Worm (Caenorhabditis elegans) whole organism, L2 larva: Measurements from ENCODE around the gene nep-10.

ENCODE experiments used
- C34F6.9 ChIP-seq: fragments of 150-350 bp; optimal IDR thresholded peaks from 2 replicates; lab custom pipeline; 2014; ENCODE audit warnings: missing biosample characterization, missing genetic modification characterization
- F13H6.1 ChIP-seq: sonication (generic microtip); optimal IDR thresholded peaks from 2 replicates; lab custom pipeline; 2016; ENCODE audit warnings: missing genetic modification characterization, missing compliant biosample characterization
- R02D3.7 ChIP-seq: fragments of 150-350 bp; optimal IDR thresholded peaks from 2 replicates; lab custom pipeline; 2014; ENCODE audit warnings: missing biosample characterization, missing genetic modification characterization
- Y55F3AM.14 ChIP-seq: fragments of 200-800 bp; sonication (Bioruptor generic); optimal IDR thresholded peaks from 2 replicates; lab custom pipeline; 2018; ENCODE audit warnings: mild to moderate bottlenecking, missing genetic modification characterization, missing compliant biosample characterization
- ZK546.5 ChIP-seq: sonication (generic microtip); optimal IDR thresholded peaks from 2 replicates; lab custom pipeline; 2017; ENCODE audit warnings: missing biosample characterization, missing genetic modification characterization
- alr-1 ChIP-seq: fragments of 150-350 bp; optimal IDR thresholded peaks from 2 replicates; lab custom pipeline; 2014; ENCODE audit warnings: missing biosample characterization, missing genetic modification characterization
- aly-2 ChIP-seq: fragments of 150-350 bp; optimal IDR thresholded peaks from 2 replicates; lab custom pipeline; 2014; ENCODE audit warnings: missing biosample characterization, missing genetic modification characterization
- ama-1 ChIP-seq: fragments of 150-350 bp; optimal IDR thresholded peaks from 2 replicates; lab custom pipeline; 2018; ENCODE audit warnings: inconsistent platforms
- ceh-16 ChIP-seq: fragments of 150-350 bp; optimal IDR thresholded peaks from 2 replicates; lab custom pipeline; 2014; ENCODE audit warnings: missing biosample characterization, missing genetic modification characterization
- dmd-4 ChIP-seq: sonication (generic microtip); optimal IDR thresholded peaks from 2 replicates; lab custom pipeline; 2017; ENCODE audit warnings: missing biosample characterization, missing genetic modification characterization
- elt-1 ChIP-seq: fragments of 150-350 bp; optimal IDR thresholded peaks from 2 replicates; lab custom pipeline; 2014; ENCODE audit warnings: missing biosample characterization, missing genetic modification characterization
- gmeb-1 ChIP-seq: fragments of 150-350 bp; optimal IDR thresholded peaks from 2 replicates; lab custom pipeline; 2014; ENCODE audit warnings: missing biosample characterization, missing genetic modification characterization
- lin-13 ChIP-seq: fragments of 150-350 bp; optimal IDR thresholded peaks from 2 replicates; lab custom pipeline; 2014; ENCODE audit warnings: missing biosample characterization, missing genetic modification reagents, missing genetic modification characterization
- lin-39 ChIP-seq: fragments of 150-350 bp; optimal IDR thresholded peaks from 2 replicates; lab custom pipeline; 2014; ENCODE audit warnings: missing biosample characterization, missing genetic modification reagents, missing genetic modification characterization
- lsy-2 ChIP-seq, 2 experiments: fragments of 150-350 bp in 1 of 2; sonication (generic microtip) in 1 of 2; optimal IDR thresholded peaks; 2 replicates each; lab custom pipeline; 2014 to 2017; ENCODE audit warnings: missing biosample characterization in 2 of 2, missing genetic modification characterization in 2 of 2
- mab-5 ChIP-seq: fragments of 150-350 bp; optimal IDR thresholded peaks from 2 replicates; lab custom pipeline; 2014; ENCODE audit warnings: missing biosample characterization, missing genetic modification characterization
- mbf-1 ChIP-seq: sonication (generic microtip); optimal IDR thresholded peaks from 2 replicates; lab custom pipeline; 2017; ENCODE audit warnings: missing biosample characterization, missing genetic modification characterization
- mdl-1 ChIP-seq, 2 experiments: fragments of 150-350 bp in 1 of 2; sonication (generic microtip) in 1 of 2; optimal IDR thresholded peaks; 2 replicates each; lab custom pipeline; 2017; ENCODE audit warnings: missing biosample characterization in 2 of 2, missing genetic modification characterization in 2 of 2
- nhr-11 ChIP-seq: fragments of 150-350 bp; optimal IDR thresholded peaks from 2 replicates; lab custom pipeline; 2014; ENCODE audit warnings: missing biosample characterization, missing genetic modification characterization
- nhr-12 ChIP-seq: fragments of 150-350 bp; optimal IDR thresholded peaks from 2 replicates; lab custom pipeline; 2014; ENCODE audit warnings: missing biosample characterization, missing genetic modification characterization
- nhr-129 ChIP-seq: fragments of 150-350 bp; optimal IDR thresholded peaks from 2 replicates; lab custom pipeline; 2014; ENCODE audit warnings: missing biosample characterization, missing genetic modification characterization
- nhr-21 ChIP-seq: fragments of 150-350 bp; optimal IDR thresholded peaks from 2 replicates; lab custom pipeline; 2014; ENCODE audit warnings: missing biosample characterization, missing genetic modification characterization
- nhr-23 ChIP-seq: fragments of 150-350 bp; optimal IDR thresholded peaks from 2 replicates; lab custom pipeline; 2014; ENCODE audit warnings: missing biosample characterization, missing genetic modification reagents, missing genetic modification characterization
- nhr-237 ChIP-seq: fragments of 150-350 bp; optimal IDR thresholded peaks from 2 replicates; lab custom pipeline; 2014; ENCODE audit warnings: missing biosample characterization, missing genetic modification characterization
- nhr-25 ChIP-seq: fragments of 150-350 bp; sonication (generic microtip); optimal IDR thresholded peaks from 3 replicates; lab custom pipeline; 2014; ENCODE audit warnings: missing biosample characterization, missing genetic modification characterization
- nhr-6 ChIP-seq: fragments of 150-350 bp; optimal IDR thresholded peaks from 2 replicates; lab custom pipeline; 2014; ENCODE audit warnings: missing biosample characterization, missing genetic modification characterization
- nhr-77 ChIP-seq: fragments of 150-350 bp; optimal IDR thresholded peaks from 2 replicates; lab custom pipeline; 2014; ENCODE audit warnings: missing biosample characterization, missing genetic modification characterization
- peb-1 ChIP-seq: fragments of 150-350 bp; optimal IDR thresholded peaks from 2 replicates; lab custom pipeline; 2014; ENCODE audit warnings: missing biosample characterization, missing genetic modification characterization
- sem-4 ChIP-seq: fragments of 150-350 bp; optimal IDR thresholded peaks from 2 replicates; lab custom pipeline; 2014; ENCODE audit warnings: missing biosample characterization, missing genetic modification reagents, missing genetic modification characterization
- sma-3 ChIP-seq: sonication (generic microtip); optimal IDR thresholded peaks from 2 replicates; lab custom pipeline; 2016; ENCODE audit warnings: missing genetic modification reagents, missing genetic modification characterization, missing compliant biosample characterization
- snpc-4 ChIP-seq: fragments of 150-350 bp; optimal IDR thresholded peaks from 2 replicates; lab custom pipeline; 2014; ENCODE audit warnings: missing biosample characterization, missing genetic modification characterization
- unc-55 ChIP-seq: fragments of 150-350 bp; sonication (generic microtip); optimal IDR thresholded peaks from 3 replicates; lab custom pipeline; 2014; ENCODE audit warnings: missing biosample characterization, missing genetic modification reagents, missing genetic modification characterization
- unc-62 ChIP-seq: fragments of 150-350 bp; optimal IDR thresholded peaks from 2 replicates; lab custom pipeline; 2014; ENCODE audit warnings: missing biosample characterization, missing genetic modification reagents, missing genetic modification characterization
- ztf-1 ChIP-seq: fragments of 200-800 bp; sonication (Bioruptor generic); conservative IDR thresholded peaks from 2 replicates; pipeline ENCODE4 v1.3.6; 2022; ENCODE audit warnings: missing genetic modification characterization, missing compliant biosample characterization
- ztf-11 ChIP-seq: sonication (generic microtip); optimal IDR thresholded peaks from 2 replicates; lab custom pipeline; 2017; ENCODE audit warnings: missing biosample characterization, missing genetic modification characterization
- ztf-4 ChIP-seq: fragments of 150-350 bp; optimal IDR thresholded peaks from 2 replicates; lab custom pipeline; 2014; ENCODE audit warnings: missing biosample characterization, missing genetic modification characterization

The nep-10 gene

ce11 chrII:3381510-3381909 is 21.2 kb downstream of the nep-10 start, which contains the start of gene T06D4.1:
T06D4.1 (plus strand) TSS chrII:3381830.
- no peak for TF ChIP-seq nhr-237 (tag; lab: Kevin White, UChicago)
- TF ChIP-seq sem-4 (tag; lab: Kevin White, UChicago), result no peak
- no peak for TF ChIP-seq dmd-4 (tag; lab: Kevin White, UChicago)
- no peak for TF ChIP-seq ztf-4
- TF ChIP-seq mdl-1 (tag; optimal IDR thresholded peaks at IDR 0.05; lab: Kevin White, UChicago), result no peak
- TF ChIP-seq sma-3 (GFP tag; lab: Kevin White, UChicago), result no peak
- no peak for TF ChIP-seq alr-1 (tag; lab: Kevin White, UChicago)
- TF ChIP-seq nhr-12 (tag; lab: Kevin White, UChicago), result no peak
- TF ChIP-seq, all 48 proteins: peak for 0

ce11 chrII:3378275-3378674 is 24.5 kb downstream of the nep-10 start, which contains the start of gene Y49F6C.2:
Y49F6C.2 (plus strand) TSS chrII:3378575.
- no peak for TF ChIP-seq elt-1 (tag; lab: Kevin White, UChicago)
- no peak for TF ChIP-seq ceh-16
- no peak for TF ChIP-seq lin-13 (GFP tag; lab: Kevin White, UChicago)
- TF ChIP-seq ama-1, result no peak
- TF ChIP-seq peb-1 (tag; lab: Kevin White, UChicago), result no peak
- TF ChIP-seq F13H6.1, result no peak
- TF ChIP-seq mab-5 (tag; lab: Kevin White, UChicago), result no peak
- no peak for TF ChIP-seq nhr-25 (tag; lab: Kevin White, UChicago)
- no peak for TF ChIP-seq nhr-23

- TF ChIP-seq aly-2 (tag; lab: Kevin White, UChicago) (no peak), dmd-4 (tag; lab: Kevin White, UChicago) (no peak), nhr-6 (tag; lab: Kevin White, UChicago) (no peak), F13H6.1 (no peak), peb-1 (tag; lab: Kevin White, UChicago) (no peak), nhr-25 (tag; lab: Kevin White, UChicago) (no peak), lsy-2 (tag; optimal IDR thresholded peaks at IDR 0.05; lab: Kevin White, UChicago) (no peak), nhr-129 (tag; lab: Kevin White, UChicago) (no peak)
Observed at ce11 chrII:3376789-3377188, 26.0 kb downstream of the nep-10 start, which contains the start of gene bath-9. bath-9 (plus strand) TSS chrII:3377089.

- TF ChIP-seq mdl-1 (tag; optimal IDR thresholded peaks at IDR 0.05; lab: Kevin White, UChicago), result no peak
- no peak for TF ChIP-seq C34F6.9 (tag; lab: Kevin White, UChicago)
- TF ChIP-seq, all 48 proteins: peak for 0
Observed at ce11 chrII:3375302-3375701, 27.5 kb downstream of the nep-10 start.

- no peak for TF ChIP-seq snpc-4
- no peak for TF ChIP-seq nhr-11
- no peak for TF ChIP-seq nhr-12 (tag; lab: Kevin White, UChicago)
- TF ChIP-seq nhr-77 (tag; lab: Kevin White, UChicago), result no peak
- no peak for TF ChIP-seq nhr-21 (tag; lab: Kevin White, UChicago)
- no peak for TF ChIP-seq lin-39 (tag; lab: Kevin White, UChicago)
- no peak for TF ChIP-seq mab-5 (tag; lab: Kevin White, UChicago)
- TF ChIP-seq nhr-129 (tag; lab: Kevin White, UChicago), result no peak
- TF ChIP-seq R02D3.7 (tag; lab: Kevin White, UChicago), result no peak
- TF ChIP-seq ZK546.5, result no peak
Observed at ce11 chrII:3374779-3375178, 28.0 kb downstream of the nep-10 start, which contains the start of gene bath-10. bath-10 (plus strand) TSS chrII:3375079.

ce11 chrII:3373875-3374274 is 28.9 kb downstream of the nep-10 start:
- TF ChIP-seq F13H6.1 (no peak), C34F6.9 (tag; lab: Kevin White, UChicago) (peak; percentile 2), unc-55 (GFP tag; lab: Kevin White, UChicago) (peak; percentile 57), peb-1 (tag; lab: Kevin White, UChicago) (no peak)

ce11 chrII:3371010-3371409 is 31.7 kb downstream of the nep-10 start, which contains the start of gene bath-23:
bath-23 (plus strand) TSS chrII:3371310.
- TF ChIP-seq nhr-21 (tag; lab: Kevin White, UChicago) (no peak), F13H6.1 (no peak), unc-62 (GFP tag; lab: Kevin White, UChicago) (no peak), ztf-11 (tag; lab: Kevin White, UChicago) (no peak), lin-39 (tag; lab: Kevin White, UChicago) (no peak), nhr-25 (tag; lab: Kevin White, UChicago) (no peak), ceh-16 (no peak), nhr-77 (tag; lab: Kevin White, UChicago) (no peak), mbf-1 (tag; lab: Kevin White, UChicago) (no peak), ztf-1 (no peak), nhr-129 (tag; lab: Kevin White, UChicago) (no peak), dmd-4 (tag; lab: Kevin White, UChicago) (no peak), C34F6.9 (tag; lab: Kevin White, UChicago) (no peak), aly-2 (tag; lab: Kevin White, UChicago) (no peak), Y55F3AM.14 (GFP tag; lab: Kevin White, UChicago) (no peak), gmeb-1 (tag; lab: Kevin White, UChicago) (no peak), nhr-6 (tag; lab: Kevin White, UChicago) (no peak)
- TF ChIP-seq, all 48 proteins: peak for 0
